Fruit fly (Drosophila melanogaster) whole organism, embryonic: ENCODE measurements around the gene ATPsynB.

ENCODE experiments used
- CG11093 ChIP-seq: fragments of 200-800 bp; sonication (Bioruptor generic); IDR thresholded peaks from 3 replicates; pipeline ENCODE4 v1.3.6; 2022; ENCODE audit warnings: missing biosample characterization, missing genetic modification characterization
- CG12219 ChIP-seq: fragments of 200-800 bp; sonication (Bioruptor generic); optimal IDR thresholded peaks from 3 replicates; lab custom pipeline; 2018; ENCODE audit warnings: missing biosample characterization, mild to moderate bottlenecking, missing genetic modification characterization
- CG1233 ChIP-seq: fragments of 200-800 bp; sonication (Bioruptor generic); optimal IDR thresholded peaks from 4 replicates; lab custom pipeline; 2018; ENCODE audit warnings: missing biosample characterization, mild to moderate bottlenecking, missing genetic modification characterization
- CG12391 ChIP-seq: fragments of 200-800 bp; sonication (Bioruptor generic); optimal IDR thresholded peaks from 3 replicates; lab custom pipeline; 2018; ENCODE audit warnings: missing biosample characterization, mild to moderate bottlenecking, missing genetic modification characterization, moderate library complexity
- CG17568 ChIP-seq: fragments of 200-800 bp; sonication (Bioruptor generic); optimal IDR thresholded peaks from 2 replicates; lab custom pipeline; 2018; ENCODE audit warnings: missing biosample characterization, mild to moderate bottlenecking, missing genetic modification characterization, moderate library complexity
- CG2116 ChIP-seq: fragments of 200-800 bp; sonication (Bioruptor generic); optimal IDR thresholded peaks from 3 replicates; lab custom pipeline; 2018; ENCODE audit warnings: missing biosample characterization, mild to moderate bottlenecking, missing genetic modification characterization
- CG2199 ChIP-seq: fragments of 200-800 bp; sonication (Bioruptor generic); IDR thresholded peaks from 3 replicates; pipeline ENCODE4 v1.3.6; 2022; ENCODE audit warnings: missing biosample characterization, missing genetic modification characterization
- CG31224 ChIP-seq: fragments of 200-800 bp; sonication (Bioruptor generic); IDR thresholded peaks from 2 replicates; pipeline ENCODE4 v1.3.6; 2022; ENCODE audit warnings: missing biosample characterization, missing genetic modification characterization
- CG32532 ChIP-seq: fragments of 200-800 bp; sonication (Bioruptor generic); IDR thresholded peaks from 2 replicates; pipeline ENCODE4 v1.3.6; 2022; ENCODE audit warnings: missing biosample characterization, missing genetic modification characterization
- CG43689 ChIP-seq: fragments of 200-800 bp; sonication (Bioruptor generic); IDR thresholded peaks from 2 replicates; pipeline ENCODE4 v1.3.6; 2022; ENCODE audit warnings: missing biosample characterization, missing genetic modification characterization
- CG4730 ChIP-seq: fragments of 200-800 bp; sonication (Bioruptor generic); IDR thresholded peaks from 2 replicates; pipeline ENCODE4 v1.3.6; 2022; ENCODE audit warnings: missing biosample characterization, missing genetic modification characterization
- CG7928 ChIP-seq: fragments of 200-800 bp; sonication (Bioruptor generic); optimal IDR thresholded peaks from 2 replicates; lab custom pipeline; 2017; ENCODE audit warnings: missing biosample characterization, mild to moderate bottlenecking, missing genetic modification characterization
- CG7987 ChIP-seq: fragments of 200-800 bp; sonication (Bioruptor generic); optimal IDR thresholded peaks from 2 replicates; lab custom pipeline; 2018; ENCODE audit warnings: missing biosample characterization, mild to moderate bottlenecking, missing genetic modification characterization, moderate library complexity
- CG8290 ChIP-seq, 3 experiments: fragments of 200-800 bp; sonication (Bioruptor generic); optimal IDR thresholded peaks; 2 replicates each; lab custom pipeline; 2016 to 2019; ENCODE audit warnings: missing biosample characterization in 3 of 3, missing genetic modification characterization in 3 of 3, mild to moderate bottlenecking in 2 of 3, moderate library complexity in 1 of 3
- CG8388 ChIP-seq: fragments of 200-800 bp; sonication (Bioruptor generic); optimal IDR thresholded peaks from 2 replicates; lab custom pipeline; 2019; ENCODE audit warnings: missing biosample characterization, mild to moderate bottlenecking, missing genetic modification characterization, moderate library complexity
- CG9215 ChIP-seq: fragments of 200-800 bp; sonication (Bioruptor generic); IDR thresholded peaks from 2 replicates; pipeline ENCODE4 v1.3.6; 2022; ENCODE audit warnings: missing biosample characterization, missing genetic modification characterization
- CTCF ChIP-seq: fragments of 200-800 bp; sonication (Bioruptor generic); optimal IDR thresholded peaks from 2 replicates; lab custom pipeline; 2017; ENCODE audit warnings: missing biosample characterization, mild to moderate bottlenecking, missing genetic modification characterization, moderate library complexity
- Chrac-16 ChIP-seq: fragments of 200-800 bp; sonication (Bioruptor generic); optimal IDR thresholded peaks from 3 replicates; lab custom pipeline; 2016; ENCODE audit warnings: missing biosample characterization, missing genetic modification characterization
- CkIIα-i1 ChIP-seq: fragments of 200-800 bp; sonication (Bioruptor generic); IDR thresholded peaks from 2 replicates; pipeline ENCODE4 v1.3.6; 2022; ENCODE audit warnings: missing biosample characterization, missing genetic modification characterization
- D19B ChIP-seq: fragments of 200-800 bp; sonication (Bioruptor generic); optimal IDR thresholded peaks from 2 replicates; lab custom pipeline; 2017; ENCODE audit warnings: missing biosample characterization, mild to moderate bottlenecking, missing genetic modification characterization
- Dp ChIP-seq: fragments of 200-800 bp; sonication (Bioruptor generic); optimal IDR thresholded peaks from 2 replicates; lab custom pipeline; 2018; ENCODE audit warnings: missing biosample characterization, mild to moderate bottlenecking, missing genetic modification characterization, moderate library complexity
- ERR ChIP-seq: fragments of 200-800 bp; sonication (Bioruptor generic); optimal IDR thresholded peaks from 2 replicates; lab custom pipeline; 2016; ENCODE audit warnings: missing biosample characterization, missing genetic modification characterization
- Ets65A ChIP-seq: fragments of 200-800 bp; sonication (Bioruptor generic); peaks from one replicate; lab custom pipeline; 2016; ENCODE audit warnings: missing biosample characterization, missing genetic modification characterization
- Fer1 ChIP-seq: fragments of 200-800 bp; sonication (Bioruptor generic); optimal IDR thresholded peaks from 2 replicates; lab custom pipeline; 2017; ENCODE audit warnings: missing biosample characterization, mild to moderate bottlenecking, missing genetic modification characterization
- Fer3 ChIP-seq: fragments of 200-800 bp; sonication (Bioruptor generic); optimal IDR thresholded peaks from 2 replicates; lab custom pipeline; 2018; ENCODE audit warnings: missing biosample characterization, mild to moderate bottlenecking, missing genetic modification characterization, moderate library complexity
- Gug ChIP-seq: fragments of 200-800 bp; sonication (Bioruptor generic); IDR thresholded peaks from 4 replicates; pipeline ENCODE4 v1.3.6; 2022; ENCODE audit warnings: missing biosample characterization, missing genetic modification characterization
- HLH4C ChIP-seq: fragments of 200-800 bp; sonication (Bioruptor generic); IDR thresholded peaks from 3 replicates; pipeline ENCODE4 v1.3.6; 2022; ENCODE audit warnings: missing biosample characterization, missing genetic modification characterization; ENCODE audit not compliant: partially characterized antibody
- Jarid2 ChIP-seq: fragments of 200-800 bp; sonication (Bioruptor generic); optimal IDR thresholded peaks from 3 replicates; lab custom pipeline; 2017; ENCODE audit warnings: mild to moderate bottlenecking, missing biosample characterization, missing genetic modification reagents, missing genetic modification characterization
- Lhr ChIP-seq: fragments of 200-800 bp; sonication (Bioruptor generic); optimal IDR thresholded peaks from 3 replicates; lab custom pipeline; 2017; ENCODE audit warnings: mild to moderate bottlenecking, missing biosample characterization, missing genetic modification reagents, missing genetic modification characterization
- Max ChIP-seq: fragments of 200-800 bp; sonication (Bioruptor generic); optimal IDR thresholded peaks from 2 replicates; lab custom pipeline; 2016; ENCODE audit warnings: missing biosample characterization, mild to moderate bottlenecking, missing genetic modification characterization
- Rfx ChIP-seq: fragments of 200-800 bp; sonication (Bioruptor generic); IDR thresholded peaks from 2 replicates; pipeline ENCODE4 v1.3.6; 2022; ENCODE audit warnings: missing biosample characterization, missing genetic modification characterization
- Usf ChIP-seq: fragments of 200-800 bp; sonication (Bioruptor generic); optimal IDR thresholded peaks from 2 replicates; lab custom pipeline; 2017; ENCODE audit warnings: missing genotype, missing biosample characterization, missing genetic modification characterization
- al ChIP-seq: fragments of 200-800 bp; sonication (Bioruptor generic); IDR thresholded peaks from 2 replicates; pipeline ENCODE4 v1.3.6; 2022; ENCODE audit warnings: missing biosample characterization, missing genetic modification characterization
- ara ChIP-seq: fragments of 200-800 bp; sonication (Bioruptor generic); IDR thresholded peaks from 2 replicates; pipeline ENCODE4 v1.3.6; 2022; ENCODE audit warnings: missing biosample characterization, missing genetic modification characterization
- cas ChIP-seq: fragments of 200-800 bp; sonication (Bioruptor generic); IDR thresholded peaks from 2 replicates; pipeline ENCODE4 v1.3.6; 2022; ENCODE audit warnings: missing biosample characterization, missing genetic modification characterization
- ci ChIP-seq: fragments of 200-800 bp; sonication (Bioruptor generic); IDR thresholded peaks from 3 replicates; pipeline ENCODE4 v1.3.6; 2022; ENCODE audit warnings: missing biosample characterization, missing genetic modification characterization
- dpn ChIP-seq, 2 experiments: fragments of 200-800 bp; sonication (Bioruptor generic); optimal IDR thresholded peaks; 3 replicates each; lab custom pipeline; 2016; ENCODE audit warnings: missing biosample characterization in 2 of 2, missing genetic modification characterization in 2 of 2
- dysf ChIP-seq: fragments of 200-800 bp; sonication (Bioruptor generic); IDR thresholded peaks from 3 replicates; pipeline ENCODE4 v1.3.6; 2022; ENCODE audit warnings: missing biosample characterization, missing genetic modification characterization
- exex ChIP-seq: fragments of 200-800 bp; sonication (Bioruptor generic); optimal IDR thresholded peaks from 4 replicates; lab custom pipeline; 2018; ENCODE audit warnings: missing biosample characterization, mild to moderate bottlenecking, missing genetic modification characterization, moderate library complexity
- ftz-f1 ChIP-seq: fragments of 200-800 bp; sonication (Bioruptor generic); optimal IDR thresholded peaks from 2 replicates; lab custom pipeline; 2016; ENCODE audit warnings: missing biosample characterization, missing genetic modification characterization
- fu2 ChIP-seq: fragments of 200-800 bp; sonication (Bioruptor generic); optimal IDR thresholded peaks from 2 replicates; lab custom pipeline; 2016; ENCODE audit warnings: missing biosample characterization, missing genetic modification characterization
- nmo ChIP-seq: fragments of 200-800 bp; sonication (Bioruptor generic); optimal IDR thresholded peaks from 2 replicates; lab custom pipeline; 2018; ENCODE audit warnings: missing biosample characterization, mild to moderate bottlenecking, missing genetic modification characterization, moderate library complexity
- psq ChIP-seq: fragments of 200-800 bp; sonication (Bioruptor generic); optimal IDR thresholded peaks from 2 replicates; lab custom pipeline; 2017; ENCODE audit warnings: missing biosample characterization, missing genetic modification characterization
- sens ChIP-seq: fragments of 200-800 bp; sonication (Bioruptor generic); peaks from one replicate; lab custom pipeline; 2016; ENCODE audit warnings: missing biosample characterization, missing genetic modification characterization
- sr ChIP-seq: fragments of 200-800 bp; sonication (Bioruptor generic); IDR thresholded peaks from 3 replicates; pipeline ENCODE4 v1.3.6; 2022; ENCODE audit warnings: missing biosample characterization, missing genetic modification characterization
- sug ChIP-seq: fragments of 200-800 bp; optimal IDR thresholded peaks from 2 replicates; lab custom pipeline; 2019; ENCODE audit warnings: missing biosample characterization, mild to moderate bottlenecking, missing genetic modification characterization, moderate library complexity
- tap ChIP-seq: fragments of 200-800 bp; optimal IDR thresholded peaks from 3 replicates; lab custom pipeline; 2019; ENCODE audit warnings: missing biosample characterization, mild to moderate bottlenecking, missing genetic modification characterization, moderate library complexity
- unc-4 ChIP-seq: fragments of 200-800 bp; sonication (Bioruptor generic); IDR thresholded peaks from 2 replicates; pipeline ENCODE4 v1.3.6; 2022; ENCODE audit warnings: missing biosample characterization, missing genetic modification characterization; ENCODE audit not compliant: partially characterized antibody
- unpg ChIP-seq: fragments of 200-800 bp; sonication (Bioruptor generic); optimal IDR thresholded peaks from 3 replicates; lab custom pipeline; 2018; ENCODE audit warnings: missing biosample characterization, mild to moderate bottlenecking, missing genetic modification characterization, moderate library complexity
- wek ChIP-seq: fragments of 200-800 bp; sonication (Bioruptor generic); optimal IDR thresholded peaks from 3 replicates; lab custom pipeline; 2018; ENCODE audit warnings: missing biosample characterization, mild to moderate bottlenecking, missing genetic modification characterization, moderate library complexity
- zf30C ChIP-seq: fragments of 200-800 bp; sonication (Bioruptor generic); optimal IDR thresholded peaks from 3 replicates; lab custom pipeline; 2018; ENCODE audit warnings: missing biosample characterization, mild to moderate bottlenecking, missing genetic modification characterization

Gene ATPsynB

DNA sequence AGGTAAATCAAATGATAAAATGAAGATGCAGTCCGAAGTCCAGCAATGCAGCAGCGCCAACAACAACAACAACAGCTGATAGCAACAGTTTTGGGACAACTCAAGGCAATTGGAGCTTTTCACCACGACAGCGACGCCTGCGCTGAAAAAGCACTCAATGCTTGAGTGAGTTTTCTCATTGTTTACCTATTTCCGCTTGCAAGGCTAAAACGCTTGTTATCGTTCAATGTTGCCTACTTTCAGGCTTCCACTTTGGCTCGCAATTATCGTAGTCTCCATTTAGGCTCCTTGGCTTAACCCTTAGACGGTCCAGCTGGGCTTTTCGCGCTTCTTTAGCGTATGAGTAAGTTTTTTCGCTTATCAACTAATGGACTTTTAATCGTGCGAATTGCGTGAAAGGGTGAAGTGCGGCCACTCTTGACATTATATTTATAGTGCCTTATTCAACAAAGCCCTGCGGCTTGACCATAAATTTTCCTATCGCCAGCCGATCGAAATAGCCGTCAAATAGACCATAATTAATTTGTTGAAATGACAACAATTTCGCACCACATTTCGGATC lies 32.3 kb downstream of the ATPsynB start (continued):
- TF ChIP-seq dysf (0 out of 3 replicates have a peak, but pooled peaks have one; percentile 12), ERR (peak; percentile 20), Gug (GFP tag; lab: Robert Waterston, UW) (no peak), CkIIα-i1 (no peak), CG11093 (GFP tag; lab: Robert Waterston, UW) (no peak), nmo (GFP tag; lab: Kevin White, UChicago) (no peak), HLH4C (GFP tag; lab: Robert Waterston, UW) (0 out of 3 replicates have a peak, but pooled peaks have one; percentile 25), ara (GFP tag; lab: Robert Waterston, UW) (0 out of 2 replicates have a peak, but pooled peaks have one; percentile 5), sens (GFP tag; lab: Kevin White, UChicago) (peak; percentile 79), CG1233 (GFP tag; lab: Kevin White, UChicago) (no peak), Rfx (peak; percentile 45), sug (peak; percentile 30), D19B (no peak), CG7987 (GFP tag; lab: Kevin White, UChicago) (peak; percentile 46), Usf (no peak), unc-4 (no peak), CG7928 (GFP tag; lab: Kevin White, UChicago) (no peak), CG8290 (GFP tag; optimal IDR thresholded peaks at IDR 0.05; lab: Kevin White, UChicago) (no peak), CG8290 (tag; optimal IDR thresholded peaks at IDR 0.05; lab: Kevin White, UChicago) (peak; percentile 46 to 68), CG12219 (peak; percentile 30), CG17568 (peak; percentile 41), ftz-f1 (GFP tag; lab: Kevin White, UChicago) (peak; percentile 96), Max (GFP tag; lab: Kevin White, UChicago) (no peak), Fer3 (tag; lab: Kevin White, UChicago) (peak; percentile 15), dpn (GFP tag; optimal IDR thresholded peaks at IDR 0.05; lab: Kevin White, UChicago) (peak in 1 of 2 experiments; percentile 17), unpg (GFP tag; lab: Kevin White, UChicago) (peak; percentile 6), cas (no peak), fu2 (GFP tag; lab: Kevin White, UChicago) (no peak), wek (GFP tag; lab: Kevin White, UChicago) (peak; percentile 12), Fer1 (GFP tag; lab: Kevin White, UChicago) (peak; percentile 25), psq (GFP tag; lab: Kevin White, UChicago) (no peak), CG32532 (GFP tag; lab: Robert Waterston, UW) (0 out of 2 replicates have a peak, but pooled peaks have one; percentile 21), CG31224 (GFP tag; lab: Robert Waterston, UW) (no peak), Lhr (peak; percentile 15), tap (peak; percentile 8), Jarid2 (GFP tag; lab: Kevin White, UChicago) (no peak), CG9215 (GFP tag; lab: Robert Waterston, UW) (no peak), CG12391 (tag; lab: Kevin White, UChicago) (peak; percentile 7), zf30C (GFP tag; lab: Kevin White, UChicago) (no peak), exex (tag; lab: Kevin White, UChicago) (peak; percentile 100), CG8388 (GFP tag; lab: Kevin White, UChicago) (no peak), Chrac-16 (GFP tag; lab: Kevin White, UChicago) (no peak), CG2199 (GFP tag; lab: Robert Waterston, UW) (no peak), ci (GFP tag; lab: Robert Waterston, UW) (peak; percentile 83), CTCF (peak; percentile 43), Dp (peak; percentile 8), al (GFP tag; lab: Robert Waterston, UW) (no peak), CG43689 (no peak; the same call in 1 of the 2 replicates), CG4730 (GFP tag; lab: Robert Waterston, UW) (no peak), sr (GFP tag; lab: Robert Waterston, UW) (no peak), Ets65A (no peak), CG2116 (GFP tag; lab: Kevin White, UChicago) (no peak)
